Fruit fly (Drosophila melanogaster) whole organism, embryonic: Measurements from ENCODE around the gene CG4004.

Experiments used
- BEAF-32 ChIP-seq: fragments of 200-800 bp; sonication (Bioruptor generic); optimal IDR thresholded peaks from 3 replicates; lab custom pipeline; 2017; ENCODE audit warnings: missing biosample characterization, missing genetic modification characterization, mild to moderate bottlenecking, moderate library complexity, missing genetic modification reagents
- C15 ChIP-seq: fragments of 200-800 bp; sonication (Bioruptor generic); IDR thresholded peaks from 3 replicates; pipeline ENCODE4 v1.3.6; 2022; ENCODE audit warnings: missing biosample characterization, missing genetic modification characterization
- CG11723 ChIP-seq: fragments of 200-800 bp; sonication (Bioruptor generic); optimal IDR thresholded peaks from 2 replicates; lab custom pipeline; 2017; ENCODE audit warnings: missing biosample characterization, mild to moderate bottlenecking, missing genetic modification characterization
- CG12104 ChIP-seq: fragments of 200-800 bp; sonication (Bioruptor generic); optimal IDR thresholded peaks from 3 replicates; lab custom pipeline; 2016; ENCODE audit warnings: missing biosample characterization, missing genetic modification characterization
- CG12219 ChIP-seq: fragments of 200-800 bp; sonication (Bioruptor generic); optimal IDR thresholded peaks from 3 replicates; lab custom pipeline; 2018; ENCODE audit warnings: missing biosample characterization, mild to moderate bottlenecking, missing genetic modification characterization
- CG13123 ChIP-seq: fragments of 200-800 bp; sonication (Bioruptor generic); optimal IDR thresholded peaks from 2 replicates; lab custom pipeline; 2016; ENCODE audit warnings: missing biosample characterization, missing genetic modification characterization
- CG15011 ChIP-seq: fragments of 200-800 bp; sonication (Bioruptor generic); optimal IDR thresholded peaks from 3 replicates; lab custom pipeline; 2018; ENCODE audit warnings: missing biosample characterization, mild to moderate bottlenecking, missing genetic modification characterization
- CG1602 ChIP-seq: fragments of 200-800 bp; sonication (Bioruptor generic); optimal IDR thresholded peaks from 3 replicates; lab custom pipeline; 2016; ENCODE audit warnings: missing biosample characterization, missing genetic modification characterization
- CG18619 ChIP-seq: fragments of 200-800 bp; sonication (Bioruptor generic); optimal IDR thresholded peaks from 3 replicates; lab custom pipeline; 2017; ENCODE audit warnings: missing biosample characterization, mild to moderate bottlenecking, missing genetic modification characterization
- CG2129 ChIP-seq: fragments of 200-800 bp; sonication (Bioruptor generic); IDR thresholded peaks from 2 replicates; pipeline ENCODE4 v1.3.6; 2022; ENCODE audit warnings: missing biosample characterization, missing genetic modification characterization; ENCODE audit not compliant: partially characterized antibody
- CG3065 ChIP-seq: fragments of 200-800 bp; sonication (Bioruptor generic); optimal IDR thresholded peaks from 2 replicates; lab custom pipeline; 2016; ENCODE audit warnings: missing biosample characterization, missing genetic modification characterization
- CG31388 ChIP-seq: fragments of 200-800 bp; sonication (Bioruptor generic); optimal IDR thresholded peaks from 2 replicates; lab custom pipeline; 2016; ENCODE audit warnings: missing biosample characterization, missing genetic modification characterization
- CG3726 ChIP-seq: fragments of 200-800 bp; sonication (Bioruptor generic); IDR thresholded peaks from 3 replicates; pipeline ENCODE4, ENCODE4 v1.3.6; 2022; ENCODE audit warnings: missing biosample characterization, missing genetic modification characterization
- CG43689 ChIP-seq: fragments of 200-800 bp; sonication (Bioruptor generic); IDR thresholded peaks from 2 replicates; pipeline ENCODE4 v1.3.6; 2022; ENCODE audit warnings: missing biosample characterization, missing genetic modification characterization
- CG4617 ChIP-seq: fragments of 200-800 bp; sonication (Bioruptor generic); optimal IDR thresholded peaks from 3 replicates; lab custom pipeline; 2016; ENCODE audit warnings: missing biosample characterization, missing genetic modification characterization, borderline replicate concordance
- CG4730 ChIP-seq: fragments of 200-800 bp; sonication (Bioruptor generic); IDR thresholded peaks from 2 replicates; pipeline ENCODE4 v1.3.6; 2022; ENCODE audit warnings: missing biosample characterization, missing genetic modification characterization
- CG7357 ChIP-seq: fragments of 200-800 bp; sonication (Bioruptor generic); IDR thresholded peaks from 3 replicates; pipeline ENCODE4 v1.3.6; 2022; ENCODE audit warnings: missing biosample characterization, missing genetic modification characterization
- CG7987 ChIP-seq: fragments of 200-800 bp; sonication (Bioruptor generic); optimal IDR thresholded peaks from 2 replicates; lab custom pipeline; 2018; ENCODE audit warnings: missing biosample characterization, mild to moderate bottlenecking, missing genetic modification characterization, moderate library complexity
- CG8290 ChIP-seq, 3 experiments: fragments of 200-800 bp; sonication (Bioruptor generic); optimal IDR thresholded peaks; 2 replicates each; lab custom pipeline; 2016 to 2019; ENCODE audit warnings: missing biosample characterization in 3 of 3, missing genetic modification characterization in 3 of 3, mild to moderate bottlenecking in 2 of 3, moderate library complexity in 1 of 3
- CG8924 ChIP-seq: fragments of 200-800 bp; optimal IDR thresholded peaks from 3 replicates; lab custom pipeline; 2019; ENCODE audit warnings: missing biosample characterization, mild to moderate bottlenecking, missing genetic modification characterization, moderate library complexity
- CG9437 ChIP-seq: fragments of 200-800 bp; sonication (Bioruptor generic); optimal IDR thresholded peaks from 2 replicates; lab custom pipeline; 2018; ENCODE audit warnings: missing biosample characterization, mild to moderate bottlenecking, missing genetic modification characterization
- D19B ChIP-seq: fragments of 200-800 bp; sonication (Bioruptor generic); optimal IDR thresholded peaks from 2 replicates; lab custom pipeline; 2017; ENCODE audit warnings: missing biosample characterization, mild to moderate bottlenecking, missing genetic modification characterization
- Dad ChIP-seq: fragments of 200-800 bp; sonication (Bioruptor generic); optimal IDR thresholded peaks from 3 replicates; lab custom pipeline; 2016; ENCODE audit warnings: missing biosample characterization, missing genetic modification characterization
- Dp ChIP-seq: fragments of 200-800 bp; sonication (Bioruptor generic); optimal IDR thresholded peaks from 2 replicates; lab custom pipeline; 2018; ENCODE audit warnings: missing biosample characterization, mild to moderate bottlenecking, missing genetic modification characterization, moderate library complexity
- Fer2 ChIP-seq: fragments of 200-800 bp; sonication (Bioruptor generic); optimal IDR thresholded peaks from 2 replicates; lab custom pipeline; 2018; ENCODE audit warnings: missing biosample characterization, mild to moderate bottlenecking, missing genetic modification characterization, moderate library complexity
- H15 ChIP-seq: fragments of 200-800 bp; sonication (Bioruptor generic); IDR thresholded peaks from 3 replicates; pipeline ENCODE4 v1.3.6; 2022; ENCODE audit warnings: missing biosample characterization, missing genetic modification characterization
- HHEX ChIP-seq: fragments of 200-800 bp; sonication (Bioruptor generic); optimal IDR thresholded peaks from 3 replicates; lab custom pipeline; 2017; ENCODE audit warnings: missing biosample characterization, mild to moderate bottlenecking, missing genetic modification characterization, missing genetic modification reagents
- HmgD ChIP-seq: fragments of 200-800 bp; sonication (Bioruptor generic); optimal IDR thresholded peaks from 3 replicates; lab custom pipeline; 2016; ENCODE audit warnings: missing biosample characterization, missing genetic modification characterization
- Neu2 ChIP-seq: fragments of 200-800 bp; sonication (Bioruptor generic); optimal IDR thresholded peaks from 3 replicates; lab custom pipeline; 2016; ENCODE audit warnings: missing biosample characterization, missing genetic modification characterization, borderline replicate concordance
- Nf-YC ChIP-seq: fragments of 200-800 bp; optimal IDR thresholded peaks from 3 replicates; lab custom pipeline; 2019; ENCODE audit warnings: missing biosample characterization, mild to moderate bottlenecking, missing genetic modification characterization, moderate library complexity
- Pdp1 ChIP-seq, 2 experiments: fragments of 200-800 bp; sonication (Bioruptor generic); optimal IDR thresholded peaks; 3 replicates each; lab custom pipeline; 2016; ENCODE audit warnings: missing biosample characterization in 2 of 2, missing genetic modification characterization in 2 of 2, mild to moderate bottlenecking in 1 of 2, moderate library complexity in 1 of 2
- Vsx1 ChIP-seq: fragments of 200-800 bp; sonication (Bioruptor generic); optimal IDR thresholded peaks from 2 replicates; lab custom pipeline; 2017; ENCODE audit warnings: missing biosample characterization, mild to moderate bottlenecking, missing genetic modification characterization, missing genetic modification reagents
- Xrp1 ChIP-seq: fragments of 200-800 bp; sonication (Bioruptor generic); IDR thresholded peaks from 2 replicates; pipeline ENCODE4 v1.3.6; 2022; ENCODE audit warnings: missing biosample characterization, missing genetic modification characterization
- YL-1 ChIP-seq: fragments of 200-800 bp; sonication (Bioruptor generic); optimal IDR thresholded peaks from 3 replicates; lab custom pipeline; 2017; ENCODE audit warnings: missing biosample characterization, mild to moderate bottlenecking, missing genetic modification characterization
- abd-A ChIP-seq: fragments of 200-800 bp; sonication (Bioruptor generic); optimal IDR thresholded peaks from 3 replicates; lab custom pipeline; 2019; ENCODE audit warnings: missing biosample characterization, mild to moderate bottlenecking, missing genetic modification characterization, moderate library complexity
- al ChIP-seq: fragments of 200-800 bp; sonication (Bioruptor generic); IDR thresholded peaks from 2 replicates; pipeline ENCODE4 v1.3.6; 2022; ENCODE audit warnings: missing biosample characterization, missing genetic modification characterization
- cas ChIP-seq: fragments of 200-800 bp; sonication (Bioruptor generic); IDR thresholded peaks from 2 replicates; pipeline ENCODE4 v1.3.6; 2022; ENCODE audit warnings: missing biosample characterization, missing genetic modification characterization
- chn ChIP-seq: fragments of 200-800 bp; sonication (Bioruptor generic); optimal IDR thresholded peaks from 2 replicates; lab custom pipeline; 2016; ENCODE audit warnings: missing biosample characterization, missing genetic modification characterization
- eyg ChIP-seq: fragments of 200-800 bp; sonication (Bioruptor generic); optimal IDR thresholded peaks from 3 replicates; lab custom pipeline; 2016; ENCODE audit warnings: missing biosample characterization, missing genetic modification characterization
- gt ChIP-seq: fragments of 200-800 bp; sonication (Bioruptor generic); IDR thresholded peaks from 2 replicates; pipeline ENCODE4 v1.3.6; 2022; ENCODE audit warnings: missing biosample characterization, missing genetic modification characterization
- kah ChIP-seq: fragments of 200-800 bp; sonication (Bioruptor generic); optimal IDR thresholded peaks from 2 replicates; lab custom pipeline; 2018; ENCODE audit warnings: missing biosample characterization, mild to moderate bottlenecking, missing genetic modification characterization
- kni ChIP-seq: fragments of 200-800 bp; sonication (Bioruptor generic); optimal IDR thresholded peaks from 3 replicates; lab custom pipeline; 2017; ENCODE audit warnings: mild to moderate bottlenecking, missing biosample characterization, missing genetic modification reagents, missing genetic modification characterization
- nerfin-2 ChIP-seq: fragments of 200-800 bp; sonication (Bioruptor generic); IDR thresholded peaks from 2 replicates; pipeline ENCODE4 v1.3.6; 2022; ENCODE audit warnings: missing biosample characterization, missing genetic modification characterization; ENCODE audit not compliant: partially characterized antibody
- nmo ChIP-seq: fragments of 200-800 bp; sonication (Bioruptor generic); optimal IDR thresholded peaks from 2 replicates; lab custom pipeline; 2018; ENCODE audit warnings: missing biosample characterization, mild to moderate bottlenecking, missing genetic modification characterization, moderate library complexity
- salm ChIP-seq: fragments of 200-800 bp; sonication (Bioruptor generic); optimal IDR thresholded peaks from 2 replicates; lab custom pipeline; 2018; ENCODE audit warnings: missing biosample characterization, mild to moderate bottlenecking, missing genetic modification characterization
- tin ChIP-seq: fragments of 200-800 bp; sonication (Bioruptor generic); optimal IDR thresholded peaks from 3 replicates; lab custom pipeline; 2016; ENCODE audit warnings: missing biosample characterization, missing genetic modification characterization
- vfl ChIP-seq: fragments of 200-800 bp; sonication (Bioruptor generic); optimal IDR thresholded peaks from 2 replicates; lab custom pipeline; 2016; ENCODE audit warnings: missing biosample characterization, missing genetic modification characterization
- vnd ChIP-seq: fragments of 200-800 bp; sonication (Bioruptor generic); IDR thresholded peaks from 3 replicates; pipeline ENCODE4 v1.3.6; 2022; ENCODE audit warnings: missing biosample characterization, missing genetic modification characterization; ENCODE audit not compliant: partially characterized antibody

The CG4004 gene

DNA sequence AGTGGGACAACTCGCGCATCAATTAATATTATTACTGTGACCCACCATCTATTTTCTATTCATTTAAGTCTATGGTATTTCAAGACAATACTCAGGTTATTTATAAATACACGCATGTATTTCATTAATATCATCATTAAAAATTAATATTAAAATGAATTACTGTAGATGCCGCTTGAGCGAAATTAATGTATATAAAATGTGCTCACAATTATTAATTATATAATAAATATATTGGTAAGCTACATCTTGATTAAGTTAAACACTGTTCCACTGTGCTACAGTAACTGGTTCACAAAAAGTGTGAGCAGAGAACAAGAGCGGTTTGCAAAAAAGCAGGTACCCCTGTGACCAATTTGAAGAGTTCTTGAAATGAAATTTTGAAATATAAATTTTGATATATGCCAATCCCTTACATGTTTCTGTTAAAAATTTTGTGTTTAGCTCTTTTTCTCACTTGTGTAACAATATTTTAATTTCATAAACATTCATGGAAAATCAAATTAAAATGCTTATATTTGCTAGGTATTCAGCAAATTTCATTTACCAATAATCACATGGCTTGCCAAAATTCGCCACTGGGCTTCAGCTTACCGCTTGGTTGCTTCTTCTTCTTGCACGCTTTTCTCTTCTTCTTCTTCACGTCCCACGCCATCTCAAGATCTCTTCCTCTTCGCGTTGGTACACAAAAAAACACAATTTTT lies 7.1 kb downstream of the CG4004 start (continued):
- peak; percentile 100 for TF ChIP-seq YL-1 (GFP tag; lab: Kevin White, UChicago)
- TF ChIP-seq abd-A = peak; percentile 91
- TF ChIP-seq Dp (GFP tag; lab: Kevin White, UChicago) = peak; percentile 57
- TF ChIP-seq eyg (GFP tag; lab: Kevin White, UChicago) = peak; percentile 99
- TF ChIP-seq CG11723 (GFP tag; lab: Kevin White, UChicago) = peak; percentile 100
- TF ChIP-seq CG4730 (GFP tag; lab: Robert Waterston, UW) = peak; percentile 99
- TF ChIP-seq HmgD (GFP tag; lab: Kevin White, UChicago) = peak; percentile 99
- TF ChIP-seq nerfin-2 (GFP tag; lab: Robert Waterston, UW) = 0 out of 2 replicates have a peak, but pooled peaks have one; percentile 42
- TF ChIP-seq CG15011 = peak; percentile 100
- peak; percentile 99 for TF ChIP-seq CG1602 (GFP tag; lab: Kevin White, UChicago)
- peak; percentile 97 for TF ChIP-seq Neu2 (GFP tag; lab: Kevin White, UChicago)
- TF ChIP-seq CG4617 (GFP tag; lab: Kevin White, UChicago) = peak; percentile 100
- peak; percentile 94 for TF ChIP-seq CG8290 (GFP tag; optimal IDR thresholded peaks at IDR 0.05; lab: Kevin White, UChicago)
- peak; percentile 93 to 99 for TF ChIP-seq CG8290 (tag; optimal IDR thresholded peaks at IDR 0.05; lab: Kevin White, UChicago)
- peak; percentile 100 for TF ChIP-seq HHEX
- TF ChIP-seq vnd (GFP tag; lab: Robert Waterston, UW) = peak; percentile 61; the same call in 1 of the 3 replicates
- peak; percentile 98 for TF ChIP-seq CG9437 (GFP tag; lab: Kevin White, UChicago)
- peak; percentile 99 for TF ChIP-seq CG7357 (GFP tag; lab: Robert Waterston, UW)
- peak; percentile 99 for TF ChIP-seq cas (GFP tag; lab: Robert Waterston, UW)
- peak; percentile 99 for TF ChIP-seq D19B (GFP tag; lab: Kevin White, UChicago)
- no peak for TF ChIP-seq CG2129
- peak; percentile 93 for TF ChIP-seq kni
- peak; percentile 97 for TF ChIP-seq CG7987 (GFP tag; lab: Kevin White, UChicago)
- TF ChIP-seq CG13123 (GFP tag; lab: Kevin White, UChicago) = peak; percentile 98
- TF ChIP-seq gt (GFP tag; lab: Robert Waterston, UW) = peak; percentile 97
- TF ChIP-seq CG3726 = peak; percentile 99
- peak; percentile 100 for TF ChIP-seq CG43689
- TF ChIP-seq Dad (GFP tag; lab: Kevin White, UChicago) = peak; percentile 99
- peak; percentile 100 for TF ChIP-seq CG18619 (GFP tag; lab: Kevin White, UChicago)
- TF ChIP-seq BEAF-32 = peak; percentile 52
- peak; percentile 98 for TF ChIP-seq Xrp1 (GFP tag; lab: Robert Waterston, UW)
- peak; percentile 100 for TF ChIP-seq nmo
- TF ChIP-seq salm (tag; lab: Kevin White, UChicago) = peak; percentile 100
- peak; percentile 99 for TF ChIP-seq tin (GFP tag; lab: Kevin White, UChicago)
- TF ChIP-seq Vsx1 = peak; percentile 99
- TF ChIP-seq CG12219 (GFP tag; lab: Kevin White, UChicago) = peak; percentile 99
- peak; percentile 99 for TF ChIP-seq H15 (GFP tag; lab: Robert Waterston, UW)
- TF ChIP-seq CG31388 (GFP tag; lab: Kevin White, UChicago) = peak; percentile 99
- TF ChIP-seq CG8924 = peak; percentile 100
- peak; percentile 98 for TF ChIP-seq kah (GFP tag; lab: Kevin White, UChicago)
- peak; percentile 100 for TF ChIP-seq CG12104 (GFP tag; lab: Kevin White, UChicago)
- peak; percentile 99 for TF ChIP-seq Fer2 (tag; lab: Kevin White, UChicago)
- peak; percentile 96 for TF ChIP-seq Nf-YC (tag; lab: Kevin White, UChicago)
- TF ChIP-seq vfl = peak; percentile 100
- peak; percentile 99 for TF ChIP-seq chn (GFP tag; lab: Kevin White, UChicago)
- peak; percentile 99 to 100 for TF ChIP-seq Pdp1 (GFP tag; optimal IDR thresholded peaks at IDR 0.05; lab: Kevin White, UChicago)
- peak; percentile 99 for TF ChIP-seq C15 (GFP tag; lab: Robert Waterston, UW)
- TF ChIP-seq CG3065 (GFP tag; lab: Kevin White, UChicago) = peak; percentile 98
- TF ChIP-seq al (GFP tag; lab: Robert Waterston, UW) = peak; percentile 100
